Fruit fly (Drosophila melanogaster) whole organism, embryonic: Measurements from ENCODE around the gene CG33203.

Experiments used
- B-H2 ChIP-seq: fragments of 200-800 bp; sonication (Bioruptor generic); optimal IDR thresholded peaks from 2 replicates; lab custom pipeline; 2018; ENCODE audit warnings: missing biosample characterization, mild to moderate bottlenecking, missing genetic modification characterization
- Blimp-1 ChIP-seq: fragments of 200-800 bp; sonication (Bioruptor generic); optimal IDR thresholded peaks from 3 replicates; lab custom pipeline; 2018; ENCODE audit warnings: missing biosample characterization, missing genetic modification characterization, mild to moderate bottlenecking, moderate library complexity, missing genetic modification reagents
- CG15073 ChIP-seq: fragments of 200-800 bp; sonication (Bioruptor generic); optimal IDR thresholded peaks from 2 replicates; lab custom pipeline; 2016; ENCODE audit warnings: missing biosample characterization, missing genetic modification characterization
- CG34376 ChIP-seq: fragments of 200-800 bp; sonication (Bioruptor generic); optimal IDR thresholded peaks from 2 replicates; lab custom pipeline; 2018; ENCODE audit warnings: missing biosample characterization, mild to moderate bottlenecking, missing genetic modification characterization
- CG3847 ChIP-seq: fragments of 200-800 bp; sonication (Bioruptor generic); IDR thresholded peaks from 2 replicates; pipeline ENCODE4 v1.3.6; 2022; ENCODE audit warnings: missing biosample characterization, missing genetic modification characterization
- CG6813 ChIP-seq: fragments of 200-800 bp; sonication (Bioruptor generic); optimal IDR thresholded peaks from 2 replicates; lab custom pipeline; 2017; ENCODE audit warnings: missing biosample characterization, missing genetic modification characterization, mild to moderate bottlenecking, moderate library complexity, missing genetic modification reagents
- CG6854 ChIP-seq: fragments of 200-800 bp; sonication (Bioruptor generic); optimal IDR thresholded peaks from 3 replicates; lab custom pipeline; 2017; ENCODE audit warnings: missing biosample characterization, mild to moderate bottlenecking, missing genetic modification characterization
- Doc3 ChIP-seq: fragments of 200-800 bp; sonication (Bioruptor generic); IDR thresholded peaks from 3 replicates; pipeline ENCODE4 v1.3.6; 2022; ENCODE audit warnings: missing biosample characterization, missing genetic modification characterization; ENCODE audit not compliant: partially characterized antibody
- GATAe ChIP-seq: fragments of 200-800 bp; sonication (Bioruptor generic); conservative IDR thresholded peaks from 2 replicates; pipeline ENCODE4 v1.3.6; 2022; ENCODE audit warnings: missing biosample characterization, missing genetic modification characterization
- HLH3B ChIP-seq: fragments of 200-800 bp; sonication (Bioruptor generic); IDR thresholded peaks from 2 replicates; pipeline ENCODE4 v1.3.6; 2022; ENCODE audit warnings: missing biosample characterization, missing genetic modification characterization
- HmgZ ChIP-seq: fragments of 200-800 bp; sonication (Bioruptor generic); optimal IDR thresholded peaks from 2 replicates; lab custom pipeline; 2018; ENCODE audit warnings: missing biosample characterization, mild to moderate bottlenecking, missing genetic modification characterization
- Med ChIP-seq: fragments of 200-800 bp; sonication (Bioruptor generic); peaks from one replicate; lab custom pipeline; 2016; ENCODE audit warnings: missing biosample characterization, missing genetic modification characterization, mild to moderate bottlenecking, inconsistent platforms, moderate library complexity
- Nf-YC ChIP-seq: fragments of 200-800 bp; optimal IDR thresholded peaks from 3 replicates; lab custom pipeline; 2019; ENCODE audit warnings: missing biosample characterization, mild to moderate bottlenecking, missing genetic modification characterization, moderate library complexity
- Pdp1 ChIP-seq, 2 experiments: fragments of 200-800 bp; sonication (Bioruptor generic); optimal IDR thresholded peaks; 3 replicates each; lab custom pipeline; 2016; ENCODE audit warnings: missing biosample characterization in 2 of 2, missing genetic modification characterization in 2 of 2, mild to moderate bottlenecking in 1 of 2, moderate library complexity in 1 of 2
- Taf1 ChIP-seq: fragments of 200-800 bp; sonication (Bioruptor generic); IDR thresholded peaks from 2 replicates; pipeline ENCODE4 v1.3.6; 2022; ENCODE audit warnings: missing biosample characterization, missing genetic modification characterization
- cas ChIP-seq: fragments of 200-800 bp; sonication (Bioruptor generic); IDR thresholded peaks from 2 replicates; pipeline ENCODE4 v1.3.6; 2022; ENCODE audit warnings: missing biosample characterization, missing genetic modification characterization
- cg ChIP-seq: fragments of 200-800 bp; sonication (Bioruptor generic); optimal IDR thresholded peaks from 3 replicates; lab custom pipeline; 2019; ENCODE audit warnings: missing biosample characterization, mild to moderate bottlenecking, missing genetic modification characterization, moderate library complexity
- chinmo ChIP-seq: fragments of 200-800 bp; sonication (Bioruptor generic); IDR thresholded peaks from 4 replicates; pipeline ENCODE4 v1.3.6; 2022; ENCODE audit warnings: missing biosample characterization, missing genetic modification characterization; ENCODE audit not compliant: partially characterized antibody
- ci ChIP-seq: fragments of 200-800 bp; sonication (Bioruptor generic); IDR thresholded peaks from 3 replicates; pipeline ENCODE4 v1.3.6; 2022; ENCODE audit warnings: missing biosample characterization, missing genetic modification characterization
- dmrt11E ChIP-seq: fragments of 200-800 bp; sonication (Bioruptor generic); optimal IDR thresholded peaks from 3 replicates; lab custom pipeline; 2018; ENCODE audit warnings: missing biosample characterization, mild to moderate bottlenecking, missing genetic modification characterization, moderate library complexity
- exex ChIP-seq: fragments of 200-800 bp; sonication (Bioruptor generic); optimal IDR thresholded peaks from 4 replicates; lab custom pipeline; 2018; ENCODE audit warnings: missing biosample characterization, mild to moderate bottlenecking, missing genetic modification characterization, moderate library complexity
- fru ChIP-seq: fragments of >200 bp; optimal IDR thresholded peaks from 2 replicates; lab custom pipeline; 2017
- ftz-f1 ChIP-seq: fragments of 200-800 bp; sonication (Bioruptor generic); optimal IDR thresholded peaks from 2 replicates; lab custom pipeline; 2016; ENCODE audit warnings: missing biosample characterization, missing genetic modification characterization
- mirr ChIP-seq: fragments of 200-800 bp; sonication (Bioruptor generic); optimal IDR thresholded peaks from 3 replicates; lab custom pipeline; 2018; ENCODE audit warnings: missing biosample characterization, mild to moderate bottlenecking, missing genetic modification characterization
- scrt ChIP-seq: fragments of 200-800 bp; sonication (Bioruptor generic); optimal IDR thresholded peaks from 2 replicates; lab custom pipeline; 2018; ENCODE audit warnings: missing biosample characterization, mild to moderate bottlenecking, missing genetic modification characterization, moderate library complexity
- sd ChIP-seq: fragments of 200-800 bp; sonication (Bioruptor generic); optimal IDR thresholded peaks from 3 replicates; lab custom pipeline; 2018; ENCODE audit warnings: missing biosample characterization, mild to moderate bottlenecking, missing genetic modification characterization, moderate library complexity
- sens ChIP-seq: fragments of 200-800 bp; sonication (Bioruptor generic); peaks from one replicate; lab custom pipeline; 2016; ENCODE audit warnings: missing biosample characterization, missing genetic modification characterization
- stc ChIP-seq: fragments of 200-800 bp; sonication (Bioruptor generic); IDR thresholded peaks from 2 replicates; pipeline ENCODE4 v1.3.6; 2022; ENCODE audit warnings: missing biosample characterization, missing genetic modification characterization
- sug ChIP-seq: fragments of 200-800 bp; optimal IDR thresholded peaks from 2 replicates; lab custom pipeline; 2019; ENCODE audit warnings: missing biosample characterization, mild to moderate bottlenecking, missing genetic modification characterization, moderate library complexity
- tap ChIP-seq: fragments of 200-800 bp; optimal IDR thresholded peaks from 3 replicates; lab custom pipeline; 2019; ENCODE audit warnings: missing biosample characterization, mild to moderate bottlenecking, missing genetic modification characterization, moderate library complexity
- vvl ChIP-seq: fragments of 200-800 bp; sonication (Bioruptor generic); IDR thresholded peaks from 2 replicates; pipeline ENCODE4 v1.3.6; 2022; ENCODE audit warnings: missing biosample characterization, missing genetic modification characterization

CG33203 gene

DNA sequence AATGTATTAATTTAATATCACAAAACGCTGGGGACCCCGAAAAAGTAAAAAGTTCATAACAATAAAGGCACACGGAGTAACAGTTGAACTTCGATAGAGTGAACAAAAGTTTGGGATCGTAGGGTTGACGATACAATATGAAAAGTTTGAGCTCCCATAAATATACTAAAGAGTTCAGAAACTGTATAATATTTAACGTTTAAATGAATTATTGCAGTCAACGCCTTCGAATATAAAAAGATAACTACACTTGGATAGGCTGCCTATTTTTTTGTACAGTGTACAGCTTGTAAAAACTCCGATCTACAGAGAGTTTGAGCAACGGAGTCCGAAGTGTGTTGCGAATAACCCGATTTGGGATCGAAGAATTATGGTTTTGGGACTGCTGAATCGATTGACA, 56.8 kb downstream of the CG33203 start (continued):
- TF ChIP-seq scrt (GFP tag; lab: Kevin White, UChicago) (no peak), fru (lab: Kevin White, UChicago) (no peak), CG6854 (no peak)
- TF ChIP-seq, all 482 proteins: peak for 33

DNA sequence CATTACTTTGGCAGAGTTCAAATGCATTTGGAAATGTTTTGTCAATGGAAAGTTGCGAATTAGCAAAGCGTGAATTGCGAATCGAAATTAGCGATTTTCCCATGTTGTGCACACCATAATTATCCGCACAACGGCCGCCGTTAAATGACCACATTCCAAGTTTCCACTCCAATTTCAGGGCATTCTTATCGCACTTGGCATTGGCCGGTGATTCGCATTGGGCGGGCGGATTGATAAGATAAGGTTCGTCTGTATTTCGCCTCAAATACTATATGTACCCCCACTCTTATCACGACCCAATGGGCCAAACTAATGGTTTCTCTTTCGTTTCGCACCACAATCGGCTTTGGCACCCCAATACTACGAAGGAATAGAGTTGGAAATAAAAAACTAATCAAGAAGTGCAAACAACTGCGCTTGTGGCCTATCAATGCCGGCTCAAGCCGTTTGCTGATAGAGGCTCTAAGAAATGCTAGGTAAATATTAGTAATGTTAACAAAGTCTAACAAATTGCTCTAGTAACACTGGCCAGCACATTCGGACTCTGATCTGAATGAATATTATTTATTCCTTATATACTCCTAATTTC, 58.1 kb downstream of the CG33203 start:
- peak; percentile 70 for TF ChIP-seq Med
- peak; percentile 4 for TF ChIP-seq CG34376 (GFP tag; lab: Kevin White, UChicago)
- peak; percentile 32 for TF ChIP-seq HmgZ (tag; lab: Kevin White, UChicago)
- TF ChIP-seq Taf1 (GFP tag; lab: Robert Waterston, UW), result no peak
- TF ChIP-seq ftz-f1, result peak; percentile 27
- peak; percentile 6 for TF ChIP-seq mirr (GFP tag; lab: Kevin White, UChicago)
- peak; percentile 90 for TF ChIP-seq GATAe (GFP tag; lab: Robert Waterston, UW)
- peak; percentile 73 for TF ChIP-seq sug
- TF ChIP-seq Nf-YC (tag; lab: Kevin White, UChicago), result peak; percentile 17
- TF ChIP-seq B-H2 (GFP tag; lab: Kevin White, UChicago), result peak; percentile 16
- peak; percentile 8 for TF ChIP-seq sens (GFP tag; lab: Kevin White, UChicago)
- TF ChIP-seq CG15073 (GFP tag; lab: Kevin White, UChicago), result no peak
- TF ChIP-seq chinmo (GFP tag; lab: Robert Waterston, UW), result 0 out of 4 replicates have a peak, but pooled peaks have one; percentile 64
- TF ChIP-seq exex (tag; lab: Kevin White, UChicago), result peak; percentile 82
- TF ChIP-seq CG3847 (GFP tag; lab: Robert Waterston, UW), result no peak
- TF ChIP-seq CG6813 (GFP tag; lab: Kevin White, UChicago), result peak; percentile 12
- TF ChIP-seq cg, result peak; percentile 12
- TF ChIP-seq dmrt11E, result no peak
- no peak for TF ChIP-seq cas (GFP tag; lab: Robert Waterston, UW)
- TF ChIP-seq Doc3 (GFP tag; lab: Robert Waterston, UW), result 0 out of 3 replicates have a peak, but pooled peaks have one; percentile 15
- peak; percentile 50; the same call in 2 of the 3 replicates for TF ChIP-seq ci (GFP tag; lab: Robert Waterston, UW)
- TF ChIP-seq sd, result peak; percentile 88
- peak; percentile 12; the same call in 1 of the 2 replicates for TF ChIP-seq stc (GFP tag; lab: Robert Waterston, UW)
- no peak for TF ChIP-seq tap (tag; lab: Kevin White, UChicago)

DNA sequence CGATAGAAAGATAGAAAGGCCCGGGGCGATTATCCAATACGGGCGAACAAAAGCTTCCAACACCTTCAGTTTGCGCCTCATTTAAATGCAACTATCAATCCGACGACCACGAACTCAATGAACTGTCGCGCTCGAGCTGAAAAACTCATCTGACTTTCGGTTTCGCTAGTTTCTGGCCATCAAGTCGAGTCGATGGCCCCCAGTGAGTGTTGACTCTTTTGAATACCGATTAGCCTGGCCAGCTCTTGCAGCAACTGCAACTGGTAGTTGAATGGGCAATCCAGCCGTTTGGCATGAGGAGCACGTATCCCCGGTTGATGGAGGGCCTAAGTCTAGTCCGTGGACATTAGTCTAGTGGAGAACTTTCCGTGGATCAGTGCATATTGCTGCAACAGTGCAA, 60.3 kb downstream of the CG33203 start:
- TF ChIP-seq Blimp-1 (GFP tag; lab: Kevin White, UChicago) (peak; percentile 81), HLH3B (GFP tag; lab: Robert Waterston, UW) (no peak), Pdp1 (GFP tag; optimal IDR thresholded peaks at IDR 0.05; lab: Kevin White, UChicago) (peak in 1 of 2 experiments; percentile 15), vvl (GFP tag; lab: Robert Waterston, UW) (peak; percentile 69; the same call in 1 of the 2 replicates)
